Worm (Caenorhabditis elegans): ENCODE measurements around the gene C32D5.4.

C32D5.4 gene

DNA sequence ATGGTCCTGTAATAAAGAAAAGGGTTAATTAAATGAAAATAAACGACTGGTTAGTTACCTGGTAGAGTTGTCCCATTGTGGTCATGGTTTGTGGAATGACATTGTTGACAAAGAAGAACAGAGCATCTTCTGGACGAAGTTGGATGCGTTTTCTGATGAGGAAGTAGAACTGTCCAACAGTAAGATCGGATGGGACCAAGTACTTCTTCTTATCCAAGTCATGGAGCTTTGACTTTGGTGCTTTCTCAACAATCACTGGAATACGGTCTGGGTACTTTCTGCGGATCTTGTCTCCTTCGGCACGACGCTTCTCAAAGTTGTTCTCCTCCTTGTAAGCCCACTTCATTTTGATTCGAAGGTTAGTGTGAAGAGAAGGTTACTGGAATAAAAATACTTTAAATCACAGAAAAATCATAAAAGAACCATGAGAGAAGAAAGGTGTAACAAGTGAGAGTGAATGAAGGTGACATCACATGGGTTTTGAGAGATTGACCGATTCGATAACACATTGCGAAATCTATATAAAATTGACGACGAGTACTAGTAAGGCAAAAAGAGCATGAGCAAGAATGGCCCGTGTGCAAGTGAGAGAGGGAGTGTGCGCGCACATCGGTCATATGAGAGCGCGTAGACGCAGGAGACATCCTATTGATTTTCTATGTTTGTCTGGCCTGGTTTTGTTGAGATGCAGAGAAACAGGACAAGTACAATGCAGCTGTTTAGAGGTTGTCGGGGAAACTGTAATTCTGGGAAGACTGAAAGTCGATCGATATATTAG lies 24.7 kb upstream of the C32D5.4 start, which contains the start of gene lgg-1 (continued):
- no peak for TF ChIP-seq B0035.1 (tag; optimal IDR thresholded peaks at IDR 0.05)
- no peak for TF ChIP-seq unc-62 (GFP tag; optimal IDR thresholded peaks at IDR 0.05)
- TF ChIP-seq snpc-1.3 (tag; optimal IDR thresholded peaks at IDR 0.05; ENCODE audit: insufficient read depth) = no peak
- no peak for TF ChIP-seq somi-1 (GFP tag; optimal IDR thresholded peaks at IDR 0.05)
- TF ChIP-seq ama-1 (optimal IDR thresholded peaks at IDR 0.05) = peak; percentile 98
- no peak for TF ChIP-seq ama-1 (GFP tag; optimal IDR thresholded peaks at IDR 0.05)
- TF ChIP-seq D2030.7 (GFP tag; IDR thresholded peaks at IDR 0.05) = no peak
- no peak for TF ChIP-seq F33H1.4 (GFP tag; IDR thresholded peaks at IDR 0.05)
- 0 out of 2 replicates have a peak, but pooled peaks have one; percentile 35 for TF ChIP-seq lag-1 (GFP tag; IDR thresholded peaks at IDR 0.05)
- TF ChIP-seq tbp1 (GFP tag; optimal IDR thresholded peaks at IDR 0.05) = peak; percentile 44
- TF ChIP-seq cebp-2 (GFP tag; IDR thresholded peaks at IDR 0.05) = 0 out of 2 replicates have a peak, but pooled peaks have one; percentile 63
- TF ChIP-seq ztf-25 (GFP tag; IDR thresholded peaks at IDR 0.05) = no peak
- no peak for TF ChIP-seq mel-28 (tag; optimal IDR thresholded peaks at IDR 0.05; ENCODE audit: borderline replicate concordance)
- peak; percentile 47 for TF ChIP-seq B0019.2 (GFP tag; conservative IDR thresholded peaks at IDR 0.05)
- no peak for TF ChIP-seq dpff-1 (tag; optimal IDR thresholded peaks at IDR 0.05)
- no peak for TF ChIP-seq aptf-3 (GFP tag; IDR thresholded peaks at IDR 0.05)
- no peak for TF ChIP-seq K11D2.4 (GFP tag; IDR thresholded peaks at IDR 0.05)
- TF ChIP-seq T26A5.8 (tag; optimal IDR thresholded peaks at IDR 0.05) = no peak
- TF ChIP-seq F37B4.10 (GFP tag; IDR thresholded peaks at IDR 0.05) = no peak
- peak; percentile 75 for TF ChIP-seq dox-1 (GFP tag; IDR thresholded peaks at IDR 0.05)
- no peak for TF ChIP-seq tbx-9 (tag; optimal IDR thresholded peaks at IDR 0.05; ENCODE audit: borderline replicate concordance)
- TF ChIP-seq B0261.1 (tag; optimal IDR thresholded peaks at IDR 0.05) = no peak
- no peak for TF ChIP-seq fkh-3 (tag; optimal IDR thresholded peaks at IDR 0.05)
- peak; percentile 18; the same call in 1 of the 2 replicates for TF ChIP-seq Y67H2A.10 (GFP tag; conservative IDR thresholded peaks at IDR 0.05)
- 0 out of 2 replicates have a peak, but pooled peaks have one; percentile 71 for TF ChIP-seq ekl-4 (GFP tag; IDR thresholded peaks at IDR 0.05)
- TF ChIP-seq dpl-1 (GFP tag; optimal IDR thresholded peaks at IDR 0.05) = peak; percentile 40
- TF ChIP-seq hrde-1 (tag; optimal IDR thresholded peaks at IDR 0.05; ENCODE audit: borderline replicate concordance) = no peak
- TF ChIP-seq nhr-90 (tag; optimal IDR thresholded peaks at IDR 0.05) = peak; percentile 28
- TF ChIP-seq nfya-2 (GFP tag; IDR thresholded peaks at IDR 0.05) = no peak
- TF ChIP-seq sea-2 (GFP tag; IDR thresholded peaks at IDR 0.05) = no peak
- TF ChIP-seq hsf-1 (GFP tag; IDR thresholded peaks at IDR 0.05) = no peak
- TF ChIP-seq nfyb-1 (GFP tag; IDR thresholded peaks at IDR 0.05) = peak; percentile 79
- no peak for TF ChIP-seq atf-7 (tag; optimal IDR thresholded peaks at IDR 0.05)
- TF ChIP-seq akir-1 (GFP tag; optimal IDR thresholded peaks at IDR 0.05) = no peak
- peak; percentile 52 for TF ChIP-seq hmg-1.2 (GFP tag; IDR thresholded peaks at IDR 0.05)
- TF ChIP-seq attf-5 (GFP tag; optimal IDR thresholded peaks at IDR 0.05) = peak; percentile 45
- TF ChIP-seq ceh-58 (GFP tag; IDR thresholded peaks at IDR 0.05) = no peak
- peak; percentile 11 for TF ChIP-seq lin-40 (tag; optimal IDR thresholded peaks at IDR 0.05)
- TF ChIP-seq nhr-27 (tag; optimal IDR thresholded peaks at IDR 0.05) = no peak
- TF ChIP-seq ceh-40 (GFP tag; IDR thresholded peaks at IDR 0.05) = 0 out of 2 replicates have a peak, but pooled peaks have one; percentile 16
- TF ChIP-seq rpc-1 (optimal IDR thresholded peaks at IDR 0.05) = no peak
- TF ChIP-seq rpc-1 (tag; optimal IDR thresholded peaks at IDR 0.05) = no peak
- peak; percentile 48 for TF ChIP-seq lin-54 (GFP tag; optimal IDR thresholded peaks at IDR 0.05)
- peak; percentile 83 for TF ChIP-seq pha-4 (tag; optimal IDR thresholded peaks at IDR 0.05)
- TF ChIP-seq rec-8 (tag; optimal IDR thresholded peaks at IDR 0.05) = no peak
- no peak for TF ChIP-seq madf-3 (GFP tag; IDR thresholded peaks at IDR 0.05)
- TF ChIP-seq B0336.3 (GFP tag; IDR thresholded peaks at IDR 0.05) = no peak; the same call in 1 of the 2 replicates
- no peak for TF ChIP-seq F39B2.1 (GFP tag; IDR thresholded peaks at IDR 0.05)

Measured in whole organism, young adult.